Worm (Caenorhabditis elegans) whole organism, late embryonic: ENCODE results near the gene gst-1.

ENCODE experiments used
- C08G9.2 ChIP-seq: sonication (generic microtip); optimal IDR thresholded peaks from 2 replicates; lab custom pipeline; 2016; ENCODE audit warnings: mild to moderate bottlenecking, missing genetic modification characterization, moderate library complexity, missing compliant biosample characterization
- C38D4.7 ChIP-seq: fragments of 200-800 bp; sonication (Bioruptor generic); optimal IDR thresholded peaks from 2 replicates; lab custom pipeline; 2018; ENCODE audit warnings: mild to moderate bottlenecking, missing genetic modification characterization, moderate library complexity, missing compliant biosample characterization
- F13H6.1 ChIP-seq: sonication (generic microtip); optimal IDR thresholded peaks from 2 replicates; lab custom pipeline; 2016; ENCODE audit warnings: missing genetic modification characterization, missing compliant biosample characterization
- T23F11.4 ChIP-seq: fragments of 200-800 bp; sonication (Bioruptor generic); optimal IDR thresholded peaks from 2 replicates; lab custom pipeline; 2018; ENCODE audit warnings: mild to moderate bottlenecking, missing genetic modification characterization, missing compliant biosample characterization
- ahr-1 ChIP-seq: sonication (generic microtip); optimal IDR thresholded peaks from 2 replicates; lab custom pipeline; 2016; ENCODE audit warnings: missing genetic modification characterization, missing compliant biosample characterization
- ceh-14 ChIP-seq: sonication (generic microtip); optimal IDR thresholded peaks from 2 replicates; lab custom pipeline; 2016; ENCODE audit warnings: missing genotype, missing genetic modification characterization, missing compliant biosample characterization
- ceh-18 ChIP-seq: sonication (generic microtip); optimal IDR thresholded peaks from 2 replicates; lab custom pipeline; 2016; ENCODE audit warnings: missing genetic modification characterization, missing compliant biosample characterization
- ceh-2 ChIP-seq: sonication (generic microtip); optimal IDR thresholded peaks from 2 replicates; lab custom pipeline; 2016; ENCODE audit warnings: missing genotype, missing genetic modification characterization, missing compliant biosample characterization
- ceh-22 ChIP-seq: sonication (generic microtip); optimal IDR thresholded peaks from 2 replicates; lab custom pipeline; 2017; ENCODE audit warnings: missing biosample characterization, missing genetic modification characterization
- ceh-24 ChIP-seq: sonication (generic microtip); optimal IDR thresholded peaks from 2 replicates; lab custom pipeline; 2016; ENCODE audit warnings: mild to moderate bottlenecking, missing genetic modification characterization, missing compliant biosample characterization
- ceh-30 ChIP-seq: fragments of 150-350 bp; optimal IDR thresholded peaks from 2 replicates; lab custom pipeline; 2014; ENCODE audit warnings: missing biosample characterization, missing genetic modification characterization
- ceh-31 ChIP-seq: sonication (generic microtip); optimal IDR thresholded peaks from 2 replicates; lab custom pipeline; 2016; ENCODE audit warnings: missing genetic modification characterization, missing compliant biosample characterization
- ceh-48 ChIP-seq: sonication (generic microtip); optimal IDR thresholded peaks from 2 replicates; lab custom pipeline; 2016; ENCODE audit warnings: missing genetic modification characterization, inconsistent platforms, missing compliant biosample characterization
- dmd-4 ChIP-seq: sonication (generic microtip); optimal IDR thresholded peaks from 2 replicates; lab custom pipeline; 2016; ENCODE audit warnings: borderline replicate concordance, missing genetic modification characterization, missing compliant biosample characterization
- dve-1 ChIP-seq: sonication (generic microtip); optimal IDR thresholded peaks from 2 replicates; lab custom pipeline; 2017; ENCODE audit warnings: antibody characterized with exemption, mild to moderate bottlenecking, missing genetic modification characterization, missing compliant biosample characterization
- elt-2 ChIP-seq: sonication (generic microtip); optimal IDR thresholded peaks from 2 replicates; lab custom pipeline; 2016; ENCODE audit warnings: missing genetic modification reagents, missing genetic modification characterization, missing compliant biosample characterization
- elt-4 ChIP-seq: sonication (generic microtip); optimal IDR thresholded peaks from 2 replicates; lab custom pipeline; 2016; ENCODE audit warnings: missing genetic modification characterization, missing compliant biosample characterization
- ets-4 ChIP-seq: sonication (generic microtip); optimal IDR thresholded peaks from 2 replicates; lab custom pipeline; 2016; ENCODE audit warnings: missing genetic modification characterization, missing compliant biosample characterization
- lim-6 ChIP-seq: sonication (generic microtip); optimal IDR thresholded peaks from 2 replicates; lab custom pipeline; 2016; ENCODE audit warnings: missing genetic modification characterization, missing compliant biosample characterization
- madf-2 ChIP-seq: sonication (generic microtip); optimal IDR thresholded peaks from 2 replicates; lab custom pipeline; 2017; ENCODE audit warnings: missing genetic modification characterization, missing compliant biosample characterization
- nfya-1 ChIP-seq: sonication (generic microtip); optimal IDR thresholded peaks from 2 replicates; lab custom pipeline; 2017; ENCODE audit warnings: missing genetic modification characterization, mild to moderate bottlenecking, missing compliant biosample characterization, antibody characterized with exemption, moderate library complexity
- nhr-11 ChIP-seq: fragments of 150-350 bp; optimal IDR thresholded peaks from 2 replicates; lab custom pipeline; 2014; ENCODE audit warnings: missing biosample characterization, missing genetic modification characterization
- odd-2 ChIP-seq: sonication (generic microtip); optimal IDR thresholded peaks from 2 replicates; lab custom pipeline; 2017; ENCODE audit warnings: antibody characterized with exemption, mild to moderate bottlenecking, missing genetic modification characterization, missing compliant biosample characterization
- pha-2 ChIP-seq: sonication (generic microtip); optimal IDR thresholded peaks from 2 replicates; lab custom pipeline; 2017; ENCODE audit warnings: mild to moderate bottlenecking, missing genetic modification characterization, missing compliant biosample characterization
- pha-4 ChIP-seq: fragments of 150-350 bp; optimal IDR thresholded peaks from 2 replicates; lab custom pipeline; 2018; ENCODE audit warnings: missing biosample characterization, missing genetic modification reagents, missing genetic modification characterization
- pqm-1 ChIP-seq: sonication (generic microtip); optimal IDR thresholded peaks from 2 replicates; lab custom pipeline; 2016; ENCODE audit warnings: missing genetic modification characterization, missing compliant biosample characterization
- rnt-1 ChIP-seq: sonication (generic microtip); optimal IDR thresholded peaks from 2 replicates; lab custom pipeline; 2016; ENCODE audit warnings: missing genetic modification characterization, missing compliant biosample characterization
- sdc-2 ChIP-seq: sonication (generic microtip); optimal IDR thresholded peaks from 2 replicates; lab custom pipeline; 2016; ENCODE audit warnings: missing genotype, missing genetic modification characterization, missing compliant biosample characterization
- ttx-3 ChIP-seq: sonication (generic microtip); optimal IDR thresholded peaks from 2 replicates; lab custom pipeline; 2016; ENCODE audit warnings: missing genetic modification reagents, missing genetic modification characterization, missing compliant biosample characterization
- unc-3 ChIP-seq, 2 experiments: fragments of 200-800 bp in 1 of 2; sonication (Bioruptor generic) in 1 of 2; sonication (generic microtip) in 1 of 2; conservative IDR thresholded peaks in 1 of 2; optimal IDR thresholded peaks in 1 of 2; 2 replicates each; pipeline versions ENCODE4 v1.3.6 to Lab custom; 2016 to 2022; ENCODE audit warnings: missing compliant biosample characterization in 2 of 2, missing genetic modification characterization in 2 of 2, missing genetic modification reagents in 1 of 2
- unc-55 ChIP-seq: sonication (generic microtip); optimal IDR thresholded peaks from 2 replicates; lab custom pipeline; 2017; ENCODE audit warnings: missing biosample characterization, missing genetic modification reagents, missing genetic modification characterization
- unc-86 ChIP-seq: sonication (generic microtip); optimal IDR thresholded peaks from 2 replicates; lab custom pipeline; 2016; ENCODE audit warnings: missing genetic modification characterization, missing compliant biosample characterization
- zip-5 ChIP-seq: sonication (generic microtip); optimal IDR thresholded peaks from 2 replicates; lab custom pipeline; 2016; ENCODE audit warnings: missing genetic modification characterization, missing compliant biosample characterization
- ztf-16 ChIP-seq: sonication (generic microtip); optimal IDR thresholded peaks from 2 replicates; lab custom pipeline; 2017; ENCODE audit warnings: missing genetic modification characterization, missing compliant biosample characterization

gst-1 gene

DNA sequence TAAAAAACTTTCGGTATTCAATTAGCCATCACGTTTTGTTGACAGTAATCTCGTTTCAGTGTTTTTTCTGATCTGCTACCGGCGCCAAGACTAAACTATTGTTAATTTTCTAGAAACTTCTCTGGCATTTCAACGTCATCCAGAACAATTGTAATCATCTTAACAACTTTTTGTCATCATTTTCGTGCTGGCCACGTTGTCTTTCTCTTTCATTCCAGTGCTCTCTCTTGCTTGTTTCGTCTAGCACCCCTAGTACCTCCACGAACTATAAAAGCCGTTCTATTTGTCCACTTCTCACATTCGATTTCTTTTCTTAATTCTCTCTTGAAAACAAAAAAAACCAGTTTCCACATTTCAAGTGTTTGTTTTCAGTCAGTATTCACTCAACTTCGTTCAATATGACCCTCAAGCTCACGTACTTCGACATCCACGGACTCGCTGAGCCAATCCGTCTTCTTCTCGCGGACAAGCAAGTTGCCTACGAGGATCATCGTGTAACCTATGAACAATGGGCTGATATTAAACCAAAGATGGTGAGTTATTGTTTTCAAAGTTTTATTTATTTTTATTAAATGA is at the start of gene gst-1:
TSS of gene gst-1 (plus strand) at position 373 of the 576 bp plus-strand sequence.
- TF ChIP-seq dve-1: no peak
- no peak for TF ChIP-seq ceh-30 (tag; lab: Kevin White, UChicago)
- no peak for TF ChIP-seq C38D4.7 (GFP tag; lab: Kevin White, UChicago)
- TF ChIP-seq dmd-4 (tag; lab: Kevin White, UChicago): no peak

DNA sequence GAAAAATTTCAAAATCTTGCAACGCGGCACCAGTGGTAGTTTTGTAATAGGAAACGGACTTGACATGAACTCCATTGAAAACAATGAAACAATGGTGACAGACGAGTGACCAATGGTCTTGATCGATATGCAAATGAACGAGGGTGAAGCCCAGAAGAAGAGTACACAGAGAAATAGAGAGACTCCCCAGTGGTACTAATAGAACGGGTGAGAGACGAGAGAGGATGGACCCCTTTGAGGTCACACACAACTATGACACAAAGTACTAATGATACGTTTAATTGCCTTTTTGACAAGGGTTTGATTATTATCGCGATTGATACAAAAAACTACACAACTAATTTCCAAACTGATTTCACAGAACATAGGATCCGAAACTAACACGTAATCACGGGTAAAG is 49.1 kb upstream of the gst-1 start, which contains the start of gene F59B2.8:
TSS of gene F59B2.8 (minus strand) at position 151 of the 400 bp plus-strand sequence.
- TF ChIP-seq ceh-31 (tag; lab: Kevin White, UChicago): peak; percentile 39
- peak; percentile 59 for TF ChIP-seq unc-55
- TF ChIP-seq elt-2: no peak
- no peak for TF ChIP-seq unc-86
- peak; percentile 27 for TF ChIP-seq nfya-1 (tag; lab: Kevin White, UChicago)

DNA sequence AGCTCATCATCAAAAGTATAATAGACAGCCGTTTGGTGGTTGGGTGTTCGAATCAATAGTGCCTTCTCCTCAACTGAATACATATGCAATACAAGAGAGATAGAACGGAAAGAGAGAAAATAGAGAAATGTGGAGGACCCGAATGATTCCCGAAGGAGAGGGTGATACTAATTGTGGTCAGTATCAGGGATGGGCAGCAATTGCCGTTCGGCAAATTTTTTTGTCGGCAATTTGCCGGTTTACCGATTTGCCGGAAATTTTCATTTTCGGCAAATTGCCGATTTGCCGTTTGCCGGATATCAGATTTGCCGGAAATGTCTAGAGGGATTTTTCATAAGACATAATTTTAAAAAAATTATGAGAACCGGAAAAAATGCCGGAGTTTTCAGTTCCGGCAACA is 46.8 kb upstream of the gst-1 start, which contains the start of gene F59B2.9:
TSS of gene F59B2.9 (minus strand) at position 101 of the 400 bp plus-strand sequence.
- TF ChIP-seq ets-4: no peak
- peak; percentile 9 for TF ChIP-seq ceh-48 (tag; lab: Kevin White, UChicago)

DNA sequence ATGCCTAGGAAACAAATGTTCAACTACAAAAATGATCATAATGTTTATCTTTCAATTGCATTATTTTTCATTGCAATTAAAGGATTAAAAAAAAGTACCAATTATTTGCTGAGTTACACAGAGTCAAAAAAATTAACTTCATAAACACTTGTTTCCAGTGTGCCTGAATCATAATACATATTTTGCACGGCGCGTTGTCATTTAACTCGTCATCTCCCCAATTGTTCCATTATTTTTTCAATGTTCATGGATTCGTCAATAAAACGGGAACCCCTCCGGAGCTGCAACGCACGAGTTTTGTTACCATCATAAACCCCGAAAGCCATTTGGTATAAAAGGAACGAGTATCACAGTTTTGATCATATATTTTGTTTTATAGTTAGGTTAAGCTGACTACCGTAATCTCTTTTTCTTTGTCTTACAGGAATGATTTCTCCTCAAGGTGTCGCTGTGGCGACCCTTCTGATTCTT is 41.9 kb upstream of the gst-1 start, which contains the start of gene F59B2.12:
TSS of gene F59B2.12 (plus strand) at position 421 of the 471 bp plus-strand sequence.
- no peak for TF ChIP-seq F13H6.1 (tag; lab: Kevin White, UChicago)

DNA sequence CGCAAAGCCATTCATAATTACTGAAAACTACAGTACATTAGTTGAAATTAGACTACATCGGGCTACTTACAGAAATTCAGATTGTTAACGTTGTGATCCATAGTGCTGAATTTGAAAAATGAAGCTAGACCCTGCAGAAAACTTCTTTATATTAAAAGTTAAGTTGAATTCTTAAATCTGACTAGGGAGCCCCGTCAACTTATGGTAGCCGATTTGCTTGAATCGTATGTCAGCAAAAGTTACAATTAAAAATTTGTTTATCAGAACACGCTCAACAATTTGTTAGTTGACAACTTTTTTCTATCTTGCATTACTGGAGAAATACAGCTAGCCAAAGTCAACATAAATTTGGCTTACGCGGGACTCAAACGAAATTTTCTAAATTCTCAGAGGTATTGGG is 36.6 kb upstream of the gst-1 start, which contains the start of gene F59B2.14:
TSS of gene F59B2.14 (minus strand) at position 101 of the 400 bp plus-strand sequence.
- no peak for TF ChIP-seq nfya-1 (tag; lab: Kevin White, UChicago)
- no peak for TF ChIP-seq lim-6 (tag; lab: Kevin White, UChicago)
- no peak for TF ChIP-seq elt-4
- TF ChIP-seq ceh-48 (tag; lab: Kevin White, UChicago): no peak
- no peak for TF ChIP-seq unc-3 (GFP tag; conservative IDR thresholded peaks at IDR 0.05; lab: Robert Waterston, UW)
- no peak for TF ChIP-seq unc-3 (tag; optimal IDR thresholded peaks at IDR 0.05; lab: Kevin White, UChicago)
- no peak for TF ChIP-seq zip-5 (tag; lab: Kevin White, UChicago)
- no peak for TF ChIP-seq ceh-14
- TF ChIP-seq ahr-1 (tag; lab: Kevin White, UChicago): no peak
- TF ChIP-seq T23F11.4 (GFP tag; lab: Kevin White, UChicago): no peak
- no peak for TF ChIP-seq nhr-11 (tag; lab: Kevin White, UChicago)
- TF ChIP-seq pha-2: no peak
- no peak for TF ChIP-seq ceh-31 (tag; lab: Kevin White, UChicago)

DNA sequence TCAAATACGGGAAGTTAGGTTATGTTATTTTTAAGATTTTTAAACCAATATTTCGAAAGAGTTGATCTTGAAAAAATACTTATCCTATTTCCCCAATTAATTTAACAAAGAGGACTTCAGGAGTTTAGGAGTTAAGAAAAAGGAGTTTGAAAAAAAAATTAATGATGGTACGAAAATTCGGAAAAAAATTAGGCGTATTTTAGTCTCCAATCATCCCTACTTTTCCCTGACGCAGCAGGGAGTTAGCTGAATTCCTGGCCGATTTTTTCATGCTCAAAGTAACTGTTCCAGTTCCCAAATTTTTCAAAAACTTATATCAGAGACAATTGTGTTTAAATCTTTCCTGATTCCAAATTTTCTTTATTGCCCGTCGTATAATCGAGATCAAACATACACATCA is 35.5 kb upstream of the gst-1 start:
- TF ChIP-seq pha-4 (tag; lab: Kevin White, UChicago) (no peak), pha-2 (no peak), rnt-1 (no peak), C08G9.2 (tag; lab: Kevin White, UChicago) (no peak), nfya-1 (tag; lab: Kevin White, UChicago) (no peak), pqm-1 (tag; lab: Kevin White, UChicago) (no peak)

DNA sequence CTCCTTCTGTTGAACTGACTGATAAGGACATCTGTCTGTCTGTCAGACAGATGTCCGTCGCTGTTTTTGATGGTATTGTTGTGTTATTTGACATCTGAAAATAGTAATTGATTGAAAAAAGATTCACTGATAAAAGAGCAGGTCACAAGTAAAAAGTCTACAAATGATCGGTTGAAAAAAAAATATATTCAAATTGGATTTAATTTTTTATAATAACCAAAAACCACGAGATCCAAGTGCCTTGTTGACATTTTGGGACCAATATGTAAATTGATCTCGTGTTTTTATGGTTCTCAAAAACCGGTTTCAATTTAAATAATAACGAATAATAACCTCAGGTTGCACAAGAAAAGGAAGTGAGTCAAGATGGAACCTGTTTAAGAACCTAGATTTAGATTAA is 32.2 kb upstream of the gst-1 start, which contains the start of gene F59B2.13:
TSS of gene F59B2.13 (minus strand) at position 101 of the 400 bp plus-strand sequence.
- TF ChIP-seq ceh-48 (tag; lab: Kevin White, UChicago): no peak
- no peak for TF ChIP-seq ceh-2 (tag; lab: Kevin White, UChicago)
- TF ChIP-seq madf-2: no peak
- TF ChIP-seq ceh-18 (tag; lab: Kevin White, UChicago): no peak
- TF ChIP-seq ttx-3 (tag; lab: Kevin White, UChicago): no peak
- TF ChIP-seq F13H6.1 (tag; lab: Kevin White, UChicago): no peak
- TF ChIP-seq odd-2 (tag; lab: Kevin White, UChicago): no peak
- no peak for TF ChIP-seq sdc-2
- TF ChIP-seq ceh-30 (tag; lab: Kevin White, UChicago): no peak
- no peak for TF ChIP-seq pqm-1 (tag; lab: Kevin White, UChicago)
- TF ChIP-seq ceh-24: no peak
- no peak for TF ChIP-seq pha-4 (tag; lab: Kevin White, UChicago)
- TF ChIP-seq zip-5 (tag; lab: Kevin White, UChicago): no peak
- TF ChIP-seq nhr-11 (tag; lab: Kevin White, UChicago): no peak
- no peak for TF ChIP-seq ceh-22 (tag; lab: Kevin White, UChicago)
- TF ChIP-seq C38D4.7 (GFP tag; lab: Kevin White, UChicago): no peak
- TF ChIP-seq dmd-4 (tag; lab: Kevin White, UChicago): no peak
- no peak for TF ChIP-seq ztf-16 (tag; lab: Kevin White, UChicago)
- no peak for TF ChIP-seq ets-4
- TF ChIP-seq pha-2: no peak
